Worm (Caenorhabditis elegans) whole organism, L1 larva: ENCODE measurements around the gene C18E9.9.
A peak's percentile ranks its signal among the peaks of the same experiment; 100 is the strongest.

Experiments
- F16B12.6 ChIP-seq: fragments of 150-350 bp; optimal IDR thresholded peaks from 2 replicates; lab custom pipeline; 2014; ENCODE audit warnings: missing biosample characterization, missing genetic modification characterization
- alr-1 ChIP-seq: fragments of 200-800 bp; sonication (Bioruptor generic); optimal IDR thresholded peaks from 2 replicates; lab custom pipeline; 2018; ENCODE audit warnings: borderline replicate concordance, mild to moderate bottlenecking, missing genetic modification characterization, missing compliant biosample characterization
- aly-2 ChIP-seq: fragments of 150-350 bp; optimal IDR thresholded peaks from 2 replicates; lab custom pipeline; 2014; ENCODE audit warnings: missing biosample characterization, missing genetic modification characterization
- ama-1 ChIP-seq: fragments of 150-350 bp; optimal IDR thresholded peaks from 2 replicates; lab custom pipeline; 2014
- blmp-1 ChIP-seq: fragments of 150-350 bp; optimal IDR thresholded peaks from 2 replicates; lab custom pipeline; 2014; ENCODE audit warnings: missing biosample characterization, missing genetic modification characterization
- ceh-82 ChIP-seq, 3 experiments: fragments of 150-350 bp in 1 of 3; sonication (generic microtip) in 2 of 3; optimal IDR thresholded peaks; 2 replicates each; lab custom pipeline; 2014 to 2017; ENCODE audit warnings: missing biosample characterization in 3 of 3, missing genetic modification characterization in 3 of 3
- ceh-88 ChIP-seq: fragments of 200-800 bp; sonication (Bioruptor generic); IDR thresholded peaks from 2 replicates; pipeline ENCODE4 v1.3.6; 2022; ENCODE audit warnings: missing genetic modification characterization, missing compliant biosample characterization
- dpl-1 ChIP-seq, 3 experiments: fragments of 150-350 bp in 2 of 3; sonication (generic microtip) in 1 of 3; optimal IDR thresholded peaks; 2 replicates each; lab custom pipeline; 2014 to 2017; ENCODE audit warnings: missing biosample characterization in 3 of 3, missing genetic modification characterization in 3 of 3, missing genetic modification reagents in 3 of 3
- dsc-1 ChIP-seq: sonication (generic microtip); optimal IDR thresholded peaks from 2 replicates; lab custom pipeline; 2016; ENCODE audit warnings: mild to moderate bottlenecking, missing genetic modification characterization, missing compliant biosample characterization
- efl-1 ChIP-seq, 4 experiments: fragments of 150-350 bp; optimal IDR thresholded peaks in 3 of 4; peaks in 1 of 4; 1 replicate in 1 of 4; 2 replicates in 3 of 4; lab custom pipeline; 2014; ENCODE audit warnings: missing biosample characterization in 2 of 4, missing genetic modification characterization in 2 of 4, missing genetic modification reagents in 2 of 4
- efl-3 ChIP-seq: fragments of 200-800 bp; sonication (Bioruptor generic); optimal IDR thresholded peaks from 2 replicates; lab custom pipeline; 2018; ENCODE audit warnings: mild to moderate bottlenecking, missing genetic modification characterization, missing compliant biosample characterization
- egl-27 ChIP-seq, 2 experiments: fragments of 150-350 bp in 1 of 2; sonication (generic microtip); optimal IDR thresholded peaks; 3 replicates each; lab custom pipeline; 2017 to 2018; ENCODE audit warnings: missing biosample characterization in 2 of 2, missing genetic modification characterization in 2 of 2, missing genetic modification reagents in 2 of 2
- fkh-4 ChIP-seq: sonication (generic microtip); optimal IDR thresholded peaks from 2 replicates; lab custom pipeline; 2016; ENCODE audit warnings: missing compliant biosample characterization, missing genetic modification characterization, borderline replicate concordance
- fos-1 ChIP-seq: fragments of 150-350 bp; optimal IDR thresholded peaks from 2 replicates; lab custom pipeline; 2014; ENCODE audit warnings: missing biosample characterization, missing genetic modification characterization
- grh-1 ChIP-seq: fragments of 200-800 bp; sonication (Bioruptor generic); IDR thresholded peaks from 2 replicates; pipeline ENCODE4 v1.3.6; 2022; ENCODE audit warnings: missing genetic modification reagents, missing genetic modification characterization, missing compliant biosample characterization
- hlh-17 ChIP-seq: fragments of 200-800 bp; sonication (Bioruptor generic); optimal IDR thresholded peaks from 2 replicates; lab custom pipeline; 2018; ENCODE audit warnings: missing genetic modification characterization, mild to moderate bottlenecking, missing compliant biosample characterization, moderate library complexity, borderline replicate concordance
- irx-1 ChIP-seq: sonication (generic microtip); optimal IDR thresholded peaks from 2 replicates; lab custom pipeline; 2016; ENCODE audit warnings: missing genetic modification characterization, missing compliant biosample characterization
- jun-1 ChIP-seq: fragments of 150-350 bp; optimal IDR thresholded peaks from 2 replicates; lab custom pipeline; 2014; ENCODE audit warnings: missing biosample characterization, missing genetic modification reagents, missing genetic modification characterization
- lin-13 ChIP-seq: fragments of 150-350 bp; optimal IDR thresholded peaks from 2 replicates; lab custom pipeline; 2014; ENCODE audit warnings: missing biosample characterization, missing genetic modification reagents, missing genetic modification characterization
- lin-14 ChIP-seq: fragments of 200-800 bp; sonication (Bioruptor generic); optimal IDR thresholded peaks from 2 replicates; lab custom pipeline; 2018; ENCODE audit warnings: mild to moderate bottlenecking, missing genetic modification characterization, moderate library complexity, missing compliant biosample characterization
- lsy-2 ChIP-seq, 2 experiments: fragments of 150-350 bp; optimal IDR thresholded peaks; 2 replicates each; lab custom pipeline; 2014; ENCODE audit warnings: missing biosample characterization in 2 of 2, missing genetic modification characterization in 2 of 2
- mab-9 ChIP-seq: fragments of 200-800 bp; sonication (Bioruptor generic); IDR thresholded peaks from 2 replicates; pipeline ENCODE4 v1.3.6; 2022; ENCODE audit warnings: missing genetic modification reagents, missing genetic modification characterization, missing compliant biosample characterization
- mdl-1 ChIP-seq, 2 experiments: fragments of 150-350 bp; optimal IDR thresholded peaks; 2 replicates each; lab custom pipeline; 2014 to 2017; ENCODE audit warnings: missing biosample characterization in 2 of 2, missing genetic modification characterization in 2 of 2, inconsistent platforms in 1 of 2
- nhr-19 ChIP-seq: fragments of 200-800 bp; sonication (Bioruptor generic); conservative IDR thresholded peaks from 2 replicates; pipeline ENCODE4 v1.3.6; 2022; ENCODE audit warnings: missing genetic modification characterization, missing compliant biosample characterization
- nhr-20 ChIP-seq: sonication (generic microtip); optimal IDR thresholded peaks from 2 replicates; lab custom pipeline; 2016; ENCODE audit warnings: mild to moderate bottlenecking, missing genetic modification characterization, missing compliant biosample characterization
- nhr-47 ChIP-seq: sonication (generic microtip); optimal IDR thresholded peaks from 2 replicates; lab custom pipeline; 2016; ENCODE audit warnings: mild to moderate bottlenecking, missing genetic modification characterization, moderate library complexity, missing compliant biosample characterization
- nhr-71 ChIP-seq: sonication (generic microtip); optimal IDR thresholded peaks from 2 replicates; lab custom pipeline; 2016; ENCODE audit warnings: mild to moderate bottlenecking, missing genetic modification characterization, moderate library complexity, missing compliant biosample characterization
- nhr-77 ChIP-seq: fragments of 150-350 bp; optimal IDR thresholded peaks from 2 replicates; lab custom pipeline; 2014; ENCODE audit warnings: missing biosample characterization, missing genetic modification characterization
- rnt-1 ChIP-seq: sonication (generic microtip); optimal IDR thresholded peaks from 2 replicates; lab custom pipeline; 2016; ENCODE audit warnings: mild to moderate bottlenecking, missing genetic modification characterization, moderate library complexity, missing compliant biosample characterization
- snu-23 ChIP-seq: sonication (generic microtip); optimal IDR thresholded peaks from 2 replicates; lab custom pipeline; 2016; ENCODE audit warnings: missing genetic modification characterization, missing compliant biosample characterization
- sox-4 ChIP-seq: sonication (generic microtip); optimal IDR thresholded peaks from 2 replicates; lab custom pipeline; 2016; ENCODE audit warnings: missing genetic modification characterization, missing compliant biosample characterization
- sptf-1 ChIP-seq: fragments of 150-350 bp; optimal IDR thresholded peaks from 2 replicates; lab custom pipeline; 2014; ENCODE audit warnings: missing biosample characterization, missing genetic modification characterization
- swsn-7 ChIP-seq: sonication (generic microtip); optimal IDR thresholded peaks from 2 replicates; lab custom pipeline; 2016; ENCODE audit warnings: missing genetic modification characterization, missing compliant biosample characterization
- tbx-2 ChIP-seq: sonication (generic microtip); optimal IDR thresholded peaks from 2 replicates; lab custom pipeline; 2016; ENCODE audit warnings: missing genetic modification characterization, missing compliant biosample characterization
- unc-130 ChIP-seq: fragments of 150-350 bp; optimal IDR thresholded peaks from 2 replicates; lab custom pipeline; 2017; ENCODE audit warnings: missing biosample characterization, missing genetic modification characterization, inconsistent platforms
- unc-62 ChIP-seq: fragments of 150-350 bp; optimal IDR thresholded peaks from 2 replicates; lab custom pipeline; 2014; ENCODE audit warnings: missing biosample characterization, missing genetic modification reagents, missing genetic modification characterization
- unc-86 ChIP-seq: sonication (generic microtip); optimal IDR thresholded peaks from 2 replicates; lab custom pipeline; 2016; ENCODE audit warnings: missing genetic modification characterization, missing compliant biosample characterization
- unc-98 ChIP-seq: fragments of 200-800 bp; sonication (Bioruptor generic); IDR thresholded peaks from 2 replicates; pipeline ENCODE4 v1.3.6; 2022; ENCODE audit warnings: missing genetic modification characterization, missing compliant biosample characterization

The C18E9.9 gene

DNA sequence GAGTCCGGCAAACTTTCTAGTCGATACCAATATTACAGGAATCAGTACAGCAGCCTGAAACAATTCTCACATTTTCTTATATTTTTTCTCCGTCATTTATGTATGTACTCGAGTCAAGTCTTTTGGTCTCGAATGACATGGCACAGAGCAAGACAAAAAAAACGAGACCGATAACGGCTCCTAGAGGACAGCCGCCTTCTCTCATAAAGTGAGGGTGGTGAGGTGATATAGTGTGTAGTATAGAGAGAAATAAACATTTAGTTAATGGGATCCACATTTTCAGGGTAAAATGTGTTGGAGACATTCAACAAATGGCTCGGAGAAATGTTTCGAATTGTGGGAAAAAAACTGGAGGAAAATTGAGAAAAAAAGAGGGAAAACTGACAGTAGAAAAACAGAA lies 27.1 kb downstream of the C18E9.9 start (continued):
- TF ChIP-seq efl-1 (optimal IDR thresholded peaks at IDR 0.05; lab: Kevin White, UChicago) (peak; percentile 9 to 12), efl-1 (GFP tag; optimal IDR thresholded peaks at IDR 0.05 in 1 of 2; lab: Kevin White, UChicago) (peak in 1 of 2 experiments; percentile 54), jun-1 (tag; lab: Kevin White, UChicago) (no peak), swsn-7 (tag; lab: Kevin White, UChicago) (peak; percentile 21), nhr-19 (GFP tag; lab: Robert Waterston, UW) (peak; percentile 54), aly-2 (peak; percentile 53), nhr-47 (peak; percentile 23), rnt-1 (tag; lab: Kevin White, UChicago) (peak; percentile 71), sptf-1 (tag; lab: Kevin White, UChicago) (no peak), ama-1 (lab: Kevin White, UChicago) (no peak), alr-1 (tag; lab: Kevin White, UChicago) (no peak)

DNA sequence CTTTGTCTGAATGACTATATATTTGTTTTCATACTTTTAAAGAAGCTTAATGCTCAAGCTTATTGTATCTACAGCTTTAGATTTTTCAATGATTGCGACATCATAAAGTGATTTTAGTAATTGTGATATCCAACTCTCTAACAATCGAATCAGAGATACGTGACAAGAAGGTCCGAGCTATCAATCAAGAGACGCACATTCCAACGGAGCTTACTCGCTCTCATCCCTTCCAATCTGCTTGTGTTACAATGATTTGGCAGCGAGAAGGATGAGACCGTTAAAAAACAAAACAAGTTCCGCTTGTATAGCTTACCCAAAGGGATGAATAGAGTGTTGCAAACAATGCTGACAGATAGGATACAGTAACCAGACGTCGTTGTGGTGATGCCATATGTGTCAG lies 27.9 kb downstream of the C18E9.9 start:
- TF ChIP-seq egl-27 (tag; optimal IDR thresholded peaks at IDR 0.05; lab: Kevin White, UChicago), result no peak
- peak; percentile 15 for TF ChIP-seq nhr-71 (tag; lab: Kevin White, UChicago)
- peak; percentile 62 for TF ChIP-seq rnt-1 (tag; lab: Kevin White, UChicago)
- peak; percentile 42 for TF ChIP-seq unc-130 (tag; lab: Kevin White, UChicago)
- no peak for TF ChIP-seq efl-3
- TF ChIP-seq F16B12.6 (tag; lab: Kevin White, UChicago), result no peak
- TF ChIP-seq efl-1 (optimal IDR thresholded peaks at IDR 0.05; lab: Kevin White, UChicago), result no peak
- TF ChIP-seq efl-1 (GFP tag; optimal IDR thresholded peaks at IDR 0.05 in 1 of 2; lab: Kevin White, UChicago), result peak in 1 of 2 experiments; percentile 65
- peak; percentile 42 for TF ChIP-seq lin-14
- peak; percentile 9 for TF ChIP-seq ama-1 (lab: Kevin White, UChicago)

DNA sequence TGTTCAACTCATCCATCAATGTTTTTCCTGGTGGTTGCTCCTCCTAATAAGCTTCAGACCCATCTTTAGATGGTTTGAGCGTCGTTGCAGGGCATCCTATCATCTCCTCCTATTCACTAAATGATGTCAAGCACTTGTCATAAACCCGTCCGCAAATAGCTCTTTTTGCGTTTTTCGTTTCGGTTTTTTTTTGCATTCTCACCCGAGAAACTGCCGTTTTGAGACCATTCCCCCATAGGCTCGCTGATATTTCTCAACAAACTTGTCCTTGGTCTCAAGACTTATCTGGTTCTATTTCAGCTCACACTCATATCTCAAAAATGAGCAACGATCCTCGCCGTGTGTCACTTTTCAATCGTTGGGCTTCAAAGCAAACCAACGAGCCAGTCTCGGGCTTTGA lies 28.9 kb downstream of the C18E9.9 start, which contains the start of gene cal-2:
Gene cal-2 (plus strand): TSS at position 301 of the 400 bp plus-strand sequence.
- no peak for TF ChIP-seq sox-4 (tag; lab: Kevin White, UChicago)
- peak; percentile 1 for TF ChIP-seq dsc-1 (tag; lab: Kevin White, UChicago)
- no peak for TF ChIP-seq unc-98 (GFP tag; lab: Robert Waterston, UW)
- no peak for TF ChIP-seq grh-1 (GFP tag; lab: Robert Waterston, UW)
- TF ChIP-seq mdl-1 (tag; optimal IDR thresholded peaks at IDR 0.05; lab: Kevin White, UChicago), result no peak
- no peak for TF ChIP-seq fkh-4 (tag; lab: Kevin White, UChicago)
- TF ChIP-seq sptf-1 (tag; lab: Kevin White, UChicago), result no peak
- TF ChIP-seq nhr-77 (tag; lab: Kevin White, UChicago), result no peak

DNA sequence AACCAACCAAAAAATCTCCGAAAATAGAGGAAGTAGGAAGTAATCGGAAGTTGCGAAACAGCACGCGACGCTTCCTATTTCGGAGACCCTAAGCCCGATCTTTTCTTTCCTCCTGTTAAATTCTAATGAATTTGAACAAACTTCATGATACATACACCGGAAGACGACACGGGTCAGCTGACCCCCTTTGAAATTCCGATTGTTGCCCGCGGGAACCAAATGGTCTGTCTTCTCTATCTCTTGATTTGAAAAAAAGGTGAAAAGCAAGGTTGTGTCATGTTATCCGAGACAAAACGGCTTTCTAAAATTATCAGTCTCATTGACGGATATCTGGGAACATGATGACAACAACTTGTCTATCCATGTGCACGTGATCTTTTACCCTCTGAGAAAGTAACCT lies 30.3 kb downstream of the C18E9.9 start:
- TF ChIP-seq unc-86 (tag; lab: Kevin White, UChicago), result no peak
- peak; percentile 55 for TF ChIP-seq snu-23
- no peak for TF ChIP-seq ceh-82 (tag; optimal IDR thresholded peaks at IDR 0.05; lab: Kevin White, UChicago)
- peak; percentile 74 for TF ChIP-seq rnt-1 (tag; lab: Kevin White, UChicago)
- TF ChIP-seq mdl-1 (tag; optimal IDR thresholded peaks at IDR 0.05; lab: Kevin White, UChicago), result peak in 1 of 2 experiments; percentile 63
- peak; percentile 15 for TF ChIP-seq lin-13 (GFP tag; lab: Kevin White, UChicago)
- peak; percentile 92 for TF ChIP-seq unc-130 (tag; lab: Kevin White, UChicago)
- peak; percentile 53 for TF ChIP-seq nhr-20 (tag; lab: Kevin White, UChicago)
- no peak for TF ChIP-seq mab-9 (GFP tag; lab: Robert Waterston, UW)
- no peak for TF ChIP-seq unc-62 (GFP tag; lab: Kevin White, UChicago)
- peak in 1 of 2 experiments; percentile 32 for TF ChIP-seq efl-1 (optimal IDR thresholded peaks at IDR 0.05; lab: Kevin White, UChicago)
- TF ChIP-seq efl-1 (GFP tag; optimal IDR thresholded peaks at IDR 0.05 in 1 of 2; lab: Kevin White, UChicago), result no peak
- peak; percentile 33 to 71 for TF ChIP-seq lsy-2 (tag; optimal IDR thresholded peaks at IDR 0.05; lab: Kevin White, UChicago)
- TF ChIP-seq irx-1 (tag; lab: Kevin White, UChicago), result no peak
- no peak for TF ChIP-seq fos-1
- no peak for TF ChIP-seq hlh-17 (GFP tag; lab: Kevin White, UChicago)
- peak; percentile 22 for TF ChIP-seq nhr-47
- TF ChIP-seq blmp-1 (tag; lab: Kevin White, UChicago), result peak; percentile 81
- peak; percentile 35 for TF ChIP-seq tbx-2
- peak; percentile 89 for TF ChIP-seq nhr-71 (tag; lab: Kevin White, UChicago)
- TF ChIP-seq lin-14, result peak; percentile 77
- TF ChIP-seq nhr-19 (GFP tag; lab: Robert Waterston, UW), result peak; percentile 66
- 0 out of 2 replicates have a peak, but pooled peaks have one; percentile 3 for TF ChIP-seq unc-98 (GFP tag; lab: Robert Waterston, UW)
- TF ChIP-seq nhr-77 (tag; lab: Kevin White, UChicago), result no peak
- peak in 1 of 3 experiments; percentile 14 for TF ChIP-seq dpl-1 (GFP tag; optimal IDR thresholded peaks at IDR 0.05; lab: Kevin White, UChicago)
- no peak for TF ChIP-seq ceh-88
